Worm (Caenorhabditis elegans) whole organism, L2 larva: Measurements from ENCODE around the gene H34I24.1.

ENCODE experiments used
- C34F6.9 ChIP-seq: fragments of 150-350 bp; optimal IDR thresholded peaks from 2 replicates; lab custom pipeline; 2014; ENCODE audit warnings: missing biosample characterization, missing genetic modification characterization
- F13H6.1 ChIP-seq: sonication (generic microtip); optimal IDR thresholded peaks from 2 replicates; lab custom pipeline; 2016; ENCODE audit warnings: missing genetic modification characterization, missing compliant biosample characterization
- R02D3.7 ChIP-seq: fragments of 150-350 bp; optimal IDR thresholded peaks from 2 replicates; lab custom pipeline; 2014; ENCODE audit warnings: missing biosample characterization, missing genetic modification characterization
- Y55F3AM.14 ChIP-seq: fragments of 200-800 bp; sonication (Bioruptor generic); optimal IDR thresholded peaks from 2 replicates; lab custom pipeline; 2018; ENCODE audit warnings: mild to moderate bottlenecking, missing genetic modification characterization, missing compliant biosample characterization
- ZK546.5 ChIP-seq: sonication (generic microtip); optimal IDR thresholded peaks from 2 replicates; lab custom pipeline; 2017; ENCODE audit warnings: missing biosample characterization, missing genetic modification characterization
- alr-1 ChIP-seq: fragments of 150-350 bp; optimal IDR thresholded peaks from 2 replicates; lab custom pipeline; 2014; ENCODE audit warnings: missing biosample characterization, missing genetic modification characterization
- aly-2 ChIP-seq: fragments of 150-350 bp; optimal IDR thresholded peaks from 2 replicates; lab custom pipeline; 2014; ENCODE audit warnings: missing biosample characterization, missing genetic modification characterization
- ama-1 ChIP-seq: fragments of 150-350 bp; optimal IDR thresholded peaks from 2 replicates; lab custom pipeline; 2018; ENCODE audit warnings: inconsistent platforms
- blmp-1 ChIP-seq: sonication (generic microtip); optimal IDR thresholded peaks from 2 replicates; lab custom pipeline; 2017; ENCODE audit warnings: missing genetic modification characterization, mild to moderate bottlenecking, missing compliant biosample characterization, antibody characterized with exemption, moderate library complexity; ENCODE audit not compliant: insufficient read depth
- ceh-16 ChIP-seq: fragments of 150-350 bp; optimal IDR thresholded peaks from 2 replicates; lab custom pipeline; 2014; ENCODE audit warnings: missing biosample characterization, missing genetic modification characterization
- ceh-82 ChIP-seq: fragments of 150-350 bp; optimal IDR thresholded peaks from 2 replicates; lab custom pipeline; 2014; ENCODE audit warnings: missing biosample characterization, missing genetic modification characterization
- egl-27 ChIP-seq: sonication (generic microtip); optimal IDR thresholded peaks from 3 replicates; lab custom pipeline; 2017; ENCODE audit warnings: missing biosample characterization, missing genetic modification reagents, missing genetic modification characterization
- elt-1 ChIP-seq: fragments of 150-350 bp; optimal IDR thresholded peaks from 2 replicates; lab custom pipeline; 2014; ENCODE audit warnings: missing biosample characterization, missing genetic modification characterization
- fos-1 ChIP-seq: fragments of 150-350 bp; optimal IDR thresholded peaks from 2 replicates; lab custom pipeline; 2014; ENCODE audit warnings: missing biosample characterization, missing genetic modification characterization
- gmeb-1 ChIP-seq: fragments of 150-350 bp; optimal IDR thresholded peaks from 2 replicates; lab custom pipeline; 2014; ENCODE audit warnings: missing biosample characterization, missing genetic modification characterization
- lin-11 ChIP-seq: fragments of 150-350 bp; sonication (generic microtip); optimal IDR thresholded peaks from 2 replicates; lab custom pipeline; 2014; ENCODE audit warnings: missing biosample characterization, missing genetic modification characterization, inconsistent platforms, mixed read lengths
- lin-13 ChIP-seq: fragments of 150-350 bp; optimal IDR thresholded peaks from 2 replicates; lab custom pipeline; 2014; ENCODE audit warnings: missing biosample characterization, missing genetic modification reagents, missing genetic modification characterization
- lin-39 ChIP-seq: fragments of 150-350 bp; optimal IDR thresholded peaks from 2 replicates; lab custom pipeline; 2014; ENCODE audit warnings: missing biosample characterization, missing genetic modification reagents, missing genetic modification characterization
- mbf-1 ChIP-seq: sonication (generic microtip); optimal IDR thresholded peaks from 2 replicates; lab custom pipeline; 2017; ENCODE audit warnings: missing biosample characterization, missing genetic modification characterization
- nhr-10 ChIP-seq: sonication (generic microtip); optimal IDR thresholded peaks from 2 replicates; lab custom pipeline; 2017; ENCODE audit warnings: missing biosample characterization, missing genetic modification characterization
- nhr-11 ChIP-seq: fragments of 150-350 bp; optimal IDR thresholded peaks from 2 replicates; lab custom pipeline; 2014; ENCODE audit warnings: missing biosample characterization, missing genetic modification characterization
- nhr-12 ChIP-seq: fragments of 150-350 bp; optimal IDR thresholded peaks from 2 replicates; lab custom pipeline; 2014; ENCODE audit warnings: missing biosample characterization, missing genetic modification characterization
- nhr-23 ChIP-seq: fragments of 150-350 bp; optimal IDR thresholded peaks from 2 replicates; lab custom pipeline; 2014; ENCODE audit warnings: missing biosample characterization, missing genetic modification reagents, missing genetic modification characterization
- nhr-25 ChIP-seq: fragments of 150-350 bp; sonication (generic microtip); optimal IDR thresholded peaks from 3 replicates; lab custom pipeline; 2014; ENCODE audit warnings: missing biosample characterization, missing genetic modification characterization
- nhr-6 ChIP-seq: fragments of 150-350 bp; optimal IDR thresholded peaks from 2 replicates; lab custom pipeline; 2014; ENCODE audit warnings: missing biosample characterization, missing genetic modification characterization
- nhr-77 ChIP-seq: fragments of 150-350 bp; optimal IDR thresholded peaks from 2 replicates; lab custom pipeline; 2014; ENCODE audit warnings: missing biosample characterization, missing genetic modification characterization
- peb-1 ChIP-seq: fragments of 150-350 bp; optimal IDR thresholded peaks from 2 replicates; lab custom pipeline; 2014; ENCODE audit warnings: missing biosample characterization, missing genetic modification characterization
- sem-4 ChIP-seq: fragments of 150-350 bp; optimal IDR thresholded peaks from 2 replicates; lab custom pipeline; 2014; ENCODE audit warnings: missing biosample characterization, missing genetic modification reagents, missing genetic modification characterization
- skn-1 ChIP-seq: sonication (generic microtip); optimal IDR thresholded peaks from 2 replicates; lab custom pipeline; 2017; ENCODE audit warnings: missing biosample characterization, missing genetic modification characterization
- sma-3 ChIP-seq: sonication (generic microtip); optimal IDR thresholded peaks from 2 replicates; lab custom pipeline; 2016; ENCODE audit warnings: missing genetic modification reagents, missing genetic modification characterization, missing compliant biosample characterization
- sma-9 ChIP-seq, 2 experiments: fragments of 150-350 bp in 1 of 2; sonication (generic microtip) in 1 of 2; optimal IDR thresholded peaks; 2 replicates each; lab custom pipeline; 2014 to 2016; ENCODE audit warnings: missing genetic modification characterization in 2 of 2, mild to moderate bottlenecking in 1 of 2, missing biosample characterization in 1 of 2, missing compliant biosample characterization in 1 of 2, missing genetic modification reagents in 1 of 2, moderate library complexity in 1 of 2
- snpc-4 ChIP-seq: fragments of 150-350 bp; optimal IDR thresholded peaks from 2 replicates; lab custom pipeline; 2014; ENCODE audit warnings: missing biosample characterization, missing genetic modification characterization
- unc-39 ChIP-seq: fragments of 150-350 bp; optimal IDR thresholded peaks from 2 replicates; lab custom pipeline; 2014; ENCODE audit warnings: missing biosample characterization, missing genetic modification characterization
- unc-55 ChIP-seq: fragments of 150-350 bp; sonication (generic microtip); optimal IDR thresholded peaks from 3 replicates; lab custom pipeline; 2014; ENCODE audit warnings: missing biosample characterization, missing genetic modification reagents, missing genetic modification characterization
- unc-62 ChIP-seq: fragments of 150-350 bp; optimal IDR thresholded peaks from 2 replicates; lab custom pipeline; 2014; ENCODE audit warnings: missing biosample characterization, missing genetic modification reagents, missing genetic modification characterization
- zag-1 ChIP-seq: fragments of 150-350 bp; optimal IDR thresholded peaks from 2 replicates; lab custom pipeline; 2014; ENCODE audit warnings: missing biosample characterization, missing genetic modification characterization
- ztf-1 ChIP-seq: fragments of 200-800 bp; sonication (Bioruptor generic); conservative IDR thresholded peaks from 2 replicates; pipeline ENCODE4 v1.3.6; 2022; ENCODE audit warnings: missing genetic modification characterization, missing compliant biosample characterization
- ztf-11 ChIP-seq: sonication (generic microtip); optimal IDR thresholded peaks from 2 replicates; lab custom pipeline; 2017; ENCODE audit warnings: missing biosample characterization, missing genetic modification characterization
- ztf-4 ChIP-seq: fragments of 150-350 bp; optimal IDR thresholded peaks from 2 replicates; lab custom pipeline; 2014; ENCODE audit warnings: missing biosample characterization, missing genetic modification characterization

The H34I24.1 gene

ce11 chrIII:2817847-2818246 lies 29.0 kb upstream of the H34I24.1 start:
- no peak for TF ChIP-seq lin-13 (GFP tag; lab: Kevin White, UChicago)
- TF ChIP-seq unc-39 (tag; lab: Kevin White, UChicago): no peak
- TF ChIP-seq gmeb-1 (tag; lab: Kevin White, UChicago): no peak
- no peak for TF ChIP-seq aly-2
- no peak for TF ChIP-seq blmp-1 (tag; lab: Kevin White, UChicago)

- no peak for TF ChIP-seq ztf-4 (tag; lab: Kevin White, UChicago)
- TF ChIP-seq sma-9 (GFP tag; optimal IDR thresholded peaks at IDR 0.05; lab: Kevin White, UChicago): no peak
- no peak for TF ChIP-seq sma-9 (tag; optimal IDR thresholded peaks at IDR 0.05; lab: Kevin White, UChicago)
Observed at ce11 chrIII:2818980-2819379, 27.9 kb upstream of the H34I24.1 start, which contains the start of gene pipp-4P. Gene pipp-4P, plus strand, starts transcription at chrIII:2819280.

- TF ChIP-seq fos-1 (tag; lab: Kevin White, UChicago) (no peak), ztf-11 (tag; lab: Kevin White, UChicago) (no peak), ztf-4 (tag; lab: Kevin White, UChicago) (no peak), lin-13 (GFP tag; lab: Kevin White, UChicago) (no peak), unc-55 (GFP tag; lab: Kevin White, UChicago) (no peak), nhr-77 (tag; lab: Kevin White, UChicago) (no peak), nhr-23 (no peak), unc-62 (GFP tag; lab: Kevin White, UChicago) (no peak), sma-3 (GFP tag; lab: Kevin White, UChicago) (no peak), sem-4 (tag; lab: Kevin White, UChicago) (no peak), Y55F3AM.14 (GFP tag; lab: Kevin White, UChicago) (no peak), ama-1 (lab: Kevin White, UChicago) (no peak), nhr-6 (tag; lab: Kevin White, UChicago) (no peak), F13H6.1 (tag; lab: Kevin White, UChicago) (no peak), mbf-1 (tag; lab: Kevin White, UChicago) (no peak), nhr-11 (no peak), ztf-1 (GFP tag; lab: Robert Waterston, UW) (no peak), egl-27 (tag; lab: Kevin White, UChicago) (no peak), lin-39 (tag; lab: Kevin White, UChicago) (no peak)
- TF ChIP-seq, all 48 proteins: peak for 0
Observed at ce11 chrIII:2826770-2827169, 20.1 kb upstream of the H34I24.1 start, which contains the start of gene Y71H2AM.1. Gene Y71H2AM.1, plus strand, starts transcription at chrIII:2827070.

ce11 chrIII:2832483-2832882 lies 14.4 kb upstream of the H34I24.1 start, which contains the start of gene Y71H2AM.29:
Gene Y71H2AM.29, plus strand, starts transcription at chrIII:2832783.
- no peak for TF ChIP-seq ceh-16
- no peak for TF ChIP-seq zag-1 (tag; lab: Kevin White, UChicago)
- TF ChIP-seq lin-11: no peak
- TF ChIP-seq, all 48 proteins: peak for 0

- TF ChIP-seq C34F6.9 (tag; lab: Kevin White, UChicago) (no peak), R02D3.7 (tag; lab: Kevin White, UChicago) (no peak), ZK546.5 (tag; lab: Kevin White, UChicago) (no peak)
Observed at ce11 chrIII:2834363-2834762, 12.5 kb upstream of the H34I24.1 start, which contains the start of gene txdc-17. Gene txdc-17, plus strand, starts transcription at chrIII:2834663.

- TF ChIP-seq sem-4 (tag; lab: Kevin White, UChicago) (no peak), unc-39 (tag; lab: Kevin White, UChicago) (no peak), Y55F3AM.14 (GFP tag; lab: Kevin White, UChicago) (no peak), sma-3 (GFP tag; lab: Kevin White, UChicago) (no peak), zag-1 (tag; lab: Kevin White, UChicago) (no peak), ceh-82 (tag; lab: Kevin White, UChicago) (no peak), nhr-10 (tag; lab: Kevin White, UChicago) (no peak), ama-1 (lab: Kevin White, UChicago) (no peak), nhr-12 (tag; lab: Kevin White, UChicago) (no peak), C34F6.9 (tag; lab: Kevin White, UChicago) (no peak), peb-1 (tag; lab: Kevin White, UChicago) (no peak), nhr-6 (tag; lab: Kevin White, UChicago) (no peak), elt-1 (tag; lab: Kevin White, UChicago) (no peak), alr-1 (no peak), nhr-25 (no peak), skn-1 (tag; lab: Kevin White, UChicago) (no peak), snpc-4 (tag; lab: Kevin White, UChicago) (no peak), ceh-16 (no peak), mbf-1 (tag; lab: Kevin White, UChicago) (no peak)
- TF ChIP-seq, all 48 proteins: peak for 0
Observed at ce11 chrIII:2834998-2835397, 11.8 kb upstream of the H34I24.1 start.
